Fruit fly (Drosophila melanogaster) whole organism, embryonic: ENCODE data around the gene Leash.

Experiments used
- CG10543 ChIP-seq: fragments of 200-800 bp; sonication (Bioruptor generic); optimal IDR thresholded peaks from 3 replicates; lab custom pipeline; 2017; ENCODE audit warnings: missing biosample characterization, mild to moderate bottlenecking, missing genetic modification characterization, moderate library complexity
- CG18619 ChIP-seq: fragments of 200-800 bp; sonication (Bioruptor generic); optimal IDR thresholded peaks from 3 replicates; lab custom pipeline; 2017; ENCODE audit warnings: missing biosample characterization, mild to moderate bottlenecking, missing genetic modification characterization
- gfzf ChIP-seq: fragments of 200-800 bp; sonication (Bioruptor generic); optimal IDR thresholded peaks from 2 replicates; lab custom pipeline; 2016; ENCODE audit warnings: missing biosample characterization, mild to moderate bottlenecking, missing genetic modification characterization, moderate library complexity

- TF ChIP-seq gfzf: peak; percentile 93
- TF ChIP-seq CG18619 (GFP tag; lab: Kevin White, UChicago): no peak
- no peak for TF ChIP-seq CG10543
Measured at dm6 chr3R:10854243-10854874, 31.0 kb upstream of the Leash start, which contains the start of the genes CG6567 and CG4511.
